Worm (Caenorhabditis elegans) whole organism, young adult: ENCODE measurements around the gene cpz-2.

Source experiments
- B0019.2 ChIP-seq: fragments of 200-800 bp; sonication (Bioruptor generic); conservative IDR thresholded peaks from 2 replicates; pipeline ENCODE4 v1.3.6; 2022; ENCODE audit warnings: missing genetic modification reagents, missing genetic modification characterization, missing compliant biosample characterization
- B0035.1 ChIP-seq: sonication (generic microtip); optimal IDR thresholded peaks from 2 replicates; lab custom pipeline; 2016; ENCODE audit warnings: missing genetic modification characterization, mild to moderate bottlenecking, missing compliant biosample characterization, missing genotype, missing genetic modification reagents
- C17E4.6 ChIP-seq: fragments of 200-800 bp; sonication (Bioruptor generic); IDR thresholded peaks from 2 replicates; pipeline ENCODE4 v1.3.6; 2022; ENCODE audit warnings: missing genetic modification reagents, missing genetic modification characterization, missing compliant biosample characterization
- D2030.7 ChIP-seq: fragments of 200-800 bp; sonication (Bioruptor generic); IDR thresholded peaks from 2 replicates; pipeline ENCODE4 v1.3.6; 2022; ENCODE audit warnings: missing genetic modification reagents, missing genetic modification characterization, missing compliant biosample characterization
- F10E7.11 ChIP-seq: sonication (generic microtip); optimal IDR thresholded peaks from 2 replicates; lab custom pipeline; 2017; ENCODE audit warnings: mild to moderate bottlenecking, missing genetic modification characterization, moderate library complexity, missing compliant biosample characterization
- F37B4.10 ChIP-seq: fragments of 200-800 bp; sonication (Bioruptor generic); IDR thresholded peaks from 2 replicates; pipeline ENCODE4 v1.3.6; 2022; ENCODE audit warnings: missing genetic modification characterization, missing compliant biosample characterization
- Y53F4B.3 ChIP-seq: fragments of 200-800 bp; sonication (Bioruptor generic); IDR thresholded peaks from 2 replicates; pipeline ENCODE4 v1.3.6; 2022; ENCODE audit warnings: missing genetic modification reagents, missing genetic modification characterization, missing compliant biosample characterization
- Y79H2A.3 ChIP-seq: fragments of 200-800 bp; sonication (Bioruptor generic); conservative IDR thresholded peaks from 2 replicates; pipeline ENCODE4 v1.3.6; 2022; ENCODE audit warnings: missing genetic modification reagents, missing genetic modification characterization, missing compliant biosample characterization
- Y95B8A.8 ChIP-seq: fragments of 200-800 bp; sonication (Bioruptor generic); IDR thresholded peaks from 2 replicates; pipeline ENCODE4 v1.3.6; 2022; ENCODE audit warnings: missing genetic modification reagents, missing genetic modification characterization, missing compliant biosample characterization
- athp-1 ChIP-seq: sonication (generic microtip); optimal IDR thresholded peaks from 2 replicates; lab custom pipeline; 2017; ENCODE audit warnings: mild to moderate bottlenecking, missing genetic modification characterization, missing compliant biosample characterization
- bed-1 ChIP-seq: fragments of 200-800 bp; sonication (Bioruptor generic); IDR thresholded peaks from 2 replicates; pipeline ENCODE4 v1.3.6; 2022; ENCODE audit warnings: missing genetic modification reagents, missing genetic modification characterization, missing compliant biosample characterization
- ccch-3 ChIP-seq: fragments of 200-800 bp; sonication (Bioruptor generic); optimal IDR thresholded peaks from 2 replicates; lab custom pipeline; 2018; ENCODE audit warnings: mild to moderate bottlenecking, missing genetic modification characterization, missing compliant biosample characterization
- ceh-79 ChIP-seq: sonication (generic microtip); optimal IDR thresholded peaks from 2 replicates; lab custom pipeline; 2017; ENCODE audit warnings: mild to moderate bottlenecking, missing genetic modification characterization, missing compliant biosample characterization
- die-1 ChIP-seq: sonication (generic microtip); optimal IDR thresholded peaks from 2 replicates; lab custom pipeline; 2016; ENCODE audit warnings: missing genotype, mild to moderate bottlenecking, missing genetic modification characterization, missing compliant biosample characterization
- efl-1 ChIP-seq: fragments of 150-350 bp; optimal IDR thresholded peaks from 2 replicates; lab custom pipeline; 2014; ENCODE audit warnings: missing biosample characterization, missing genetic modification reagents, missing genetic modification characterization
- hmg-20 ChIP-seq: fragments of 200-800 bp; sonication (Bioruptor generic); IDR thresholded peaks from 2 replicates; pipeline ENCODE4 v1.3.6; 2022; ENCODE audit warnings: missing genetic modification reagents, missing genetic modification characterization, missing compliant biosample characterization
- hrde-1 ChIP-seq: sonication (generic microtip); optimal IDR thresholded peaks from 2 replicates; lab custom pipeline; 2016; ENCODE audit warnings: missing genetic modification characterization, mild to moderate bottlenecking, missing compliant biosample characterization, moderate library complexity, missing genotype, missing genetic modification reagents, borderline replicate concordance
- lin-54 ChIP-seq: fragments of 200-800 bp; sonication (Bioruptor generic); optimal IDR thresholded peaks from 2 replicates; lab custom pipeline; 2018; ENCODE audit warnings: mild to moderate bottlenecking, missing genetic modification characterization, missing compliant biosample characterization
- mxl-1 ChIP-seq: sonication (generic microtip); optimal IDR thresholded peaks from 2 replicates; lab custom pipeline; 2016; ENCODE audit warnings: missing genetic modification characterization, missing compliant biosample characterization
- nhr-27 ChIP-seq: fragments of 200-800 bp; sonication (Bioruptor generic); optimal IDR thresholded peaks from 2 replicates; lab custom pipeline; 2018; ENCODE audit warnings: mild to moderate bottlenecking, missing genetic modification characterization, moderate library complexity, missing compliant biosample characterization
- nhr-80 ChIP-seq: sonication (generic microtip); optimal IDR thresholded peaks from 2 replicates; lab custom pipeline; 2016; ENCODE audit warnings: missing genetic modification characterization, missing compliant biosample characterization
- pbrm-1 ChIP-seq: fragments of 200-800 bp; sonication (Bioruptor generic); IDR thresholded peaks from 2 replicates; pipeline ENCODE4 v1.3.6; 2022; ENCODE audit warnings: missing genetic modification reagents, missing genetic modification characterization, missing compliant biosample characterization
- pha-4 ChIP-seq: fragments of 150-350 bp; sonication (generic microtip); optimal IDR thresholded peaks from 2 replicates; lab custom pipeline; 2014; ENCODE audit warnings: missing biosample characterization, missing genetic modification reagents, missing genetic modification characterization
- repo-1 ChIP-seq: sonication (generic microtip); optimal IDR thresholded peaks from 2 replicates; lab custom pipeline; 2017; ENCODE audit warnings: mild to moderate bottlenecking, missing genetic modification characterization, missing compliant biosample characterization
- rpc-1 ChIP-seq, 2 experiments: fragments of 150-350 bp in 1 of 2; sonication (generic microtip) in 1 of 2; optimal IDR thresholded peaks; 2 replicates each; lab custom pipeline; 2014 to 2018; ENCODE audit warnings: missing biosample characterization in 1 of 2, missing genetic modification characterization in 1 of 2, missing genetic modification reagents in 1 of 2, missing genotype in 1 of 2
- sea-2 ChIP-seq: fragments of 200-800 bp; sonication (Bioruptor generic); IDR thresholded peaks from 2 replicates; pipeline ENCODE4 v1.3.6; 2022; ENCODE audit warnings: missing genetic modification characterization, missing compliant biosample characterization
- sptf-2 ChIP-seq: fragments of 200-800 bp; sonication (Bioruptor generic); optimal IDR thresholded peaks from 2 replicates; lab custom pipeline; 2018; ENCODE audit warnings: mild to moderate bottlenecking, missing genetic modification characterization, missing compliant biosample characterization
- tlf-1 ChIP-seq: fragments of 200-800 bp; sonication (Bioruptor generic); optimal IDR thresholded peaks from 2 replicates; lab custom pipeline; 2018; ENCODE audit warnings: mild to moderate bottlenecking, missing genetic modification characterization, missing compliant biosample characterization
- unc-62 ChIP-seq: fragments of 150-350 bp; optimal IDR thresholded peaks from 2 replicates; lab custom pipeline; 2014; ENCODE audit warnings: missing biosample characterization, missing genetic modification reagents, missing genetic modification characterization
- ztf-28 ChIP-seq: fragments of 200-800 bp; sonication (Bioruptor generic); IDR thresholded peaks from 2 replicates; pipeline ENCODE4 v1.3.6; 2022; ENCODE audit warnings: missing genetic modification reagents, missing genetic modification characterization, missing compliant biosample characterization

cpz-2 gene

ce11 chrV:13351773-13352172, 29.2 kb upstream of the cpz-2 start:
- TF ChIP-seq die-1 (tag; lab: Kevin White, UChicago) (no peak), B0019.2 (no peak), lin-54 (GFP tag; lab: Kevin White, UChicago) (no peak), B0035.1 (tag; lab: Kevin White, UChicago) (no peak), pha-4 (tag; lab: Kevin White, UChicago) (no peak), sptf-2 (GFP tag; lab: Kevin White, UChicago) (no peak), mxl-1 (tag; lab: Kevin White, UChicago) (no peak), sea-2 (GFP tag; lab: Robert Waterston, UW) (no peak), repo-1 (tag; lab: Kevin White, UChicago) (no peak), athp-1 (tag; lab: Kevin White, UChicago) (no peak), hrde-1 (tag; lab: Kevin White, UChicago) (no peak), tlf-1 (GFP tag; lab: Kevin White, UChicago) (no peak), ccch-3 (no peak), efl-1 (GFP tag; lab: Kevin White, UChicago) (no peak)

DNA sequence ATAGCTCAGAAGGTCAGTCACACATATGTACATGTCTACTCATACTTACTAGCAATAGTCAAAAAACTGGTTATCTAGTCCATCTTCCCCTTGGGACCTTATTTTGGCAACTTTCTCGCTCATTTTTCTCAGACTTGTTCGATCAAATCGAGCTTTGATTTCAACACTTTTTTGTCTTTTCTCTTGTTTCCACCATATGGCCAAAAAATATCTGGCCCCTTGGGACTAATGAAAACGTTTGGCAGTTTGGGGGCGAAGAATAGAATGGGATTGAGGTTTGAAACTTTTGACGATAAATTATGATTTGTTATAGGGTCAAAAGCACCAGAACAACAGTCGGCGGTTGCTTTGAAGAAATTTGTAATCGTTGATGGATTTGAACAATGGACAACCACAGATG, 28.6 kb upstream of the cpz-2 start:
- TF ChIP-seq sea-2 (GFP tag; lab: Robert Waterston, UW) (no peak), F37B4.10 (GFP tag; lab: Robert Waterston, UW) (0 out of 2 replicates have a peak, but pooled peaks have one; percentile 62)

- TF ChIP-seq Y53F4B.3 (GFP tag; lab: Robert Waterston, UW): no peak
- TF ChIP-seq Y95B8A.8 (GFP tag; lab: Robert Waterston, UW): no peak
- no peak for TF ChIP-seq rpc-1 (optimal IDR thresholded peaks at IDR 0.05; lab: Kevin White, UChicago)
- TF ChIP-seq rpc-1 (tag; optimal IDR thresholded peaks at IDR 0.05; lab: Kevin White, UChicago): no peak
- no peak for TF ChIP-seq Y79H2A.3 (GFP tag; lab: Robert Waterston, UW)
- TF ChIP-seq unc-62 (GFP tag; lab: Kevin White, UChicago): no peak
- no peak for TF ChIP-seq C17E4.6 (GFP tag; lab: Robert Waterston, UW)
- TF ChIP-seq nhr-27: no peak
- TF ChIP-seq ceh-79 (tag; lab: Kevin White, UChicago): no peak
- TF ChIP-seq B0035.1 (tag; lab: Kevin White, UChicago): no peak
- no peak for TF ChIP-seq efl-1 (GFP tag; lab: Kevin White, UChicago)
These were observed 24.8 kb upstream of the cpz-2 start for ce11 chrV:13356210-13356609.

DNA sequence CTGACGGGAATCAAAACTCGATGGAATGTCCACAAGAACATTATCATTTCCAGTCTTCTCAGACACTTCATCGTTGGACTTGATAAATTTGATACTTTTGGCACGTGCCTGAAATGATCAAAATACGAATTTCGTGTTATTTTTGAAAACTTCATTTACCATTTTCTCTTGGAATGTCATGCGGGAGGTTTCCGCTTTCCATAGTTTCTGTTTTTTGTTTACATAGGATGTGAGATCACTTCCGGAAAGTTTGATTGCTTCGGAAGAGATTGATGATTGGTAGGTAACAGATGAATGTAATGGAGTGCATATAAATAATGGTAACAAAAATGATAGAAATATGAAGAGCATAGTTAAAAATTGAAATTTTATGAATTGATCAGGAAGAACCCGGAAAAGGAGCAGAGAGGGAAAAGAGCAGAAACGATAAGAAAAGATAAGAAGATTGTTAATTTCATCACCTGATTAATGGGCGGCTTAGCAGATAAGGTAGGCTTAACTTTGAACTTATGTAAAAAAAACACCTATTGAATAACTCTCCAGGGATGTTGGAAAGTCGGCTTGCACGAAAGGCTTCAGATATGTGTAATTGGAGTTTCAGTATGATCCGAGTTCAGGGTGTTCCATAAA, 23.2 kb upstream of the cpz-2 start, which contains the start of gene F32H5.1:
Gene F32H5.1 (minus strand): TSS at position 386 of the 630 bp plus-strand sequence.
- TF ChIP-seq Y95B8A.8 (GFP tag; lab: Robert Waterston, UW) (0 out of 2 replicates have a peak, but pooled peaks have one; percentile 29), athp-1 (tag; lab: Kevin White, UChicago) (no peak), nhr-80 (tag; lab: Kevin White, UChicago) (peak; percentile 59), sea-2 (GFP tag; lab: Robert Waterston, UW) (no peak), bed-1 (no peak), F10E7.11 (tag; lab: Kevin White, UChicago) (no peak), hmg-20 (no peak), sptf-2 (GFP tag; lab: Kevin White, UChicago) (no peak), lin-54 (GFP tag; lab: Kevin White, UChicago) (no peak), pbrm-1 (GFP tag; lab: Robert Waterston, UW) (no peak), ztf-28 (GFP tag; lab: Robert Waterston, UW) (no peak), D2030.7 (GFP tag; lab: Robert Waterston, UW) (no peak)
- TF ChIP-seq, all 124 proteins: peak for 2
